Fruit fly (Drosophila melanogaster) whole organism, pupa: Measurements from ENCODE around the gene PIG-U.

ENCODE experiments used
- CG10348 ChIP-seq: fragments of 200-800 bp; sonication (Bioruptor generic); IDR thresholded peaks from 2 replicates; pipeline ENCODE4 v1.3.6; 2022; ENCODE audit warnings: missing biosample characterization, missing genetic modification characterization
- CG12605 ChIP-seq: fragments of 200-800 bp; sonication (Bioruptor generic); IDR thresholded peaks from 2 replicates; pipeline ENCODE4 v1.3.6; 2022; ENCODE audit warnings: missing biosample characterization, missing genetic modification characterization
- CG13204 ChIP-seq: fragments of 200-800 bp; sonication (Bioruptor generic); optimal IDR thresholded peaks from 2 replicates; lab custom pipeline; 2018; ENCODE audit warnings: missing biosample characterization, mild to moderate bottlenecking, missing genetic modification characterization, moderate library complexity
- CG14655 ChIP-seq: fragments of 200-800 bp; sonication (Bioruptor generic); optimal IDR thresholded peaks from 3 replicates; lab custom pipeline; 2017; ENCODE audit warnings: mild to moderate bottlenecking, missing biosample characterization, missing genetic modification reagents, missing genetic modification characterization
- CG15710 ChIP-seq: fragments of 200-800 bp; sonication (Bioruptor generic); optimal IDR thresholded peaks from 2 replicates; lab custom pipeline; 2018; ENCODE audit warnings: missing biosample characterization, mild to moderate bottlenecking, missing genetic modification characterization, moderate library complexity
- CG17806 ChIP-seq: fragments of 200-800 bp; sonication (Bioruptor generic); optimal IDR thresholded peaks from 2 replicates; lab custom pipeline; 2018; ENCODE audit warnings: missing biosample characterization, mild to moderate bottlenecking, missing genetic modification characterization, moderate library complexity
- CG32121 ChIP-seq: fragments of 200-800 bp; sonication (Bioruptor generic); IDR thresholded peaks from 2 replicates; pipeline ENCODE4 v1.3.6; 2022; ENCODE audit warnings: missing biosample characterization, missing genetic modification characterization
- CG34367 ChIP-seq: fragments of 200-800 bp; sonication (Bioruptor generic); optimal IDR thresholded peaks from 2 replicates; lab custom pipeline; 2018; ENCODE audit warnings: missing biosample characterization, mild to moderate bottlenecking, missing genetic modification characterization
- CG4496 ChIP-seq: fragments of 200-800 bp; sonication (Bioruptor generic); IDR thresholded peaks from 3 replicates; pipeline ENCODE4 v1.3.6; 2022; ENCODE audit warnings: missing biosample characterization, missing genetic modification characterization
- CG8159 ChIP-seq: fragments of 200-800 bp; sonication (Bioruptor generic); optimal IDR thresholded peaks from 3 replicates; lab custom pipeline; 2018; ENCODE audit warnings: missing biosample characterization, mild to moderate bottlenecking, missing genetic modification characterization, moderate library complexity
- CG8301 ChIP-seq: fragments of 200-800 bp; sonication (Bioruptor generic); optimal IDR thresholded peaks from 2 replicates; lab custom pipeline; 2018; ENCODE audit warnings: missing biosample characterization, mild to moderate bottlenecking, missing genetic modification characterization
- CG9948 ChIP-seq: fragments of 200-800 bp; sonication (Bioruptor generic); optimal IDR thresholded peaks from 2 replicates; lab custom pipeline; 2018; ENCODE audit warnings: missing biosample characterization, mild to moderate bottlenecking, missing genetic modification characterization, moderate library complexity
- D1 ChIP-seq: fragments of 200-800 bp; sonication (Bioruptor generic); optimal IDR thresholded peaks from 2 replicates; lab custom pipeline; 2018; ENCODE audit warnings: missing biosample characterization, mild to moderate bottlenecking, missing genetic modification characterization, moderate library complexity
- EcR ChIP-seq: fragments of 200-800 bp; sonication (Bioruptor generic); optimal IDR thresholded peaks from 3 replicates; lab custom pipeline; 2019; ENCODE audit warnings: missing biosample characterization, missing genetic modification characterization, mild to moderate bottlenecking, moderate library complexity, missing genetic modification reagents
- Ets98B ChIP-seq: fragments of 200-800 bp; sonication (Bioruptor generic); IDR thresholded peaks from 2 replicates; pipeline ENCODE4 v1.3.6; 2022; ENCODE audit warnings: missing biosample characterization, missing genetic modification characterization
- Pif1A ChIP-seq: fragments of 200-800 bp; sonication (Bioruptor generic); optimal IDR thresholded peaks from 3 replicates; lab custom pipeline; 2016; ENCODE audit warnings: missing biosample characterization, missing genetic modification characterization
- Pif1B ChIP-seq: fragments of 200-800 bp; sonication (Bioruptor generic); optimal IDR thresholded peaks from 3 replicates; lab custom pipeline; 2016; ENCODE audit warnings: missing biosample characterization, missing genetic modification characterization
- Snoo ChIP-seq: fragments of 200-800 bp; sonication (Bioruptor generic); optimal IDR thresholded peaks from 3 replicates; lab custom pipeline; 2017; ENCODE audit warnings: missing biosample characterization, mild to moderate bottlenecking, missing genetic modification characterization, inconsistent platforms
- fd96Ca ChIP-seq: fragments of 200-800 bp; sonication (Bioruptor generic); IDR thresholded peaks from 3 replicates; pipeline ENCODE4 v1.3.6; 2022; ENCODE audit warnings: missing biosample characterization, missing genetic modification characterization
- gl ChIP-seq: fragments of 200-800 bp; sonication (Bioruptor generic); optimal IDR thresholded peaks from 2 replicates; lab custom pipeline; 2018; ENCODE audit warnings: missing biosample characterization, mild to moderate bottlenecking, missing genetic modification characterization
- rn ChIP-seq: fragments of 200-800 bp; sonication (Bioruptor generic); IDR thresholded peaks from 2 replicates; pipeline ENCODE4 v1.3.6; 2022; ENCODE audit warnings: missing biosample characterization, missing genetic modification characterization

Gene PIG-U

DNA sequence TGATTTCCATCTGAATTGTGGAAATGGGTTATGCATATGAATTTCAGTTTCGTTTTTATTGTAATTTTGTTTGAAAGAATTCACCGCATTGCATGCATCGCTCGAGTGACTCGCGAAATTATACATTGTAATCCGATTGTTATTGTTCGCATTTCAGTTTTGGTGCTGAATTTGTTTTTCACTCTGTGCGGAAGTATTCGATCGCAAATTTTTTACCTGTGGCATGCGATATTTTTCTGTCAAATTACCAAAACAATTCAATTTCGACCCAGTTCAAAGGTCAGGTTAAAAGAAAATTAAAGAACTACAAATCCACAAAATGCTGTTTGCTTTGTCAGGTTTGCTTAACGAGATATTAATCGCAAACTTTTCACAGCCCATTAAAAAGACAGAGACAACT is 17.9 kb downstream of the PIG-U start:
- TF ChIP-seq gl (tag; lab: Kevin White, UChicago) (no peak), CG14655 (GFP tag; lab: Kevin White, UChicago) (no peak), EcR (GFP tag; lab: Kevin White, UChicago) (no peak), CG32121 (no peak), D1 (tag; lab: Kevin White, UChicago) (no peak), fd96Ca (GFP tag; lab: Robert Waterston, UW) (no peak), CG17806 (tag; lab: Kevin White, UChicago) (no peak), CG13204 (no peak), Ets98B (GFP tag; lab: Robert Waterston, UW) (no peak), CG12605 (GFP tag; lab: Robert Waterston, UW) (no peak), rn (no peak), CG8159 (tag; lab: Kevin White, UChicago) (no peak), CG9948 (tag; lab: Kevin White, UChicago) (no peak), CG8301 (no peak), Pif1B (GFP tag; lab: Kevin White, UChicago) (no peak), CG10348 (GFP tag; lab: Robert Waterston, UW) (no peak), CG15710 (tag; lab: Kevin White, UChicago) (no peak), CG34367 (no peak), Snoo (tag; lab: Kevin White, UChicago) (no peak)
- TF ChIP-seq, all 21 proteins: peak for 0

DNA sequence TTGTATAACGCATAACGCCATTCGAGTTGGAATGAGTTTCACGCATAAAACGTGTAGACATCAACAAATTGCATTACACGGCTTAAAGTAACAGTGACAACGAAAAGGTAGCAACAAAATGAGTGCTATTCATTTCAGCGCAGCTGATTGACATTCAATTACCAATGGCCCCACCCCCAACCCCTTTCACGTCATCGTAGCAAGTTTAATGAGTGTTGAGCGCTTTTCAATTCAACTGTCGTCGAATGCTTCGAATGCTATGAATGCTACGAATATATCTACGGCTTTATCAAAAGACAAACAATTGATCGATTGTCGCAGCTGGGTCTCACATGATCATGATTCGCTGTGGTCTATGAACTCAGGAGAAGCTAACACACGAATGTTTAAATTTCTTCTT is 18.7 kb downstream of the PIG-U start:
- TF ChIP-seq CG9948 (tag; lab: Kevin White, UChicago) (no peak), fd96Ca (GFP tag; lab: Robert Waterston, UW) (no peak)

DNA sequence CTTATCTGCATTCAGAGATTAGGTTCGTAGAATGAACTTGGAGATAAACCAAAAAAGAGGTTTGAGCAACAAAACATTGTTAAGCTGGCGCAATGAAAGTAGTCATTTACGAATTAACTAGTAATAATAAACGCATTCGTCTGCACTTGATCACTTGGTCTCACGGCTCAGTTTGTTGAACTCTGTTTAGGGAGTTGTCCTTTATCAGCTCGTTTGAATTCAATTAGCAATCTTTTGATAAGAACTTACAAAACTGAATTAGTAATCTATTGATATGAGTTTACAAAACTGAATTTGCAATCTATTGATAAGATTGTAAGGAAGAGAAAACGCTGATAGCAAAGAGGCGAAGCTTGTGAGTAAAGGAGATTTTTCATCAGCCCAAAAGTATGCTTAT is 19.2 kb downstream of the PIG-U start:
- no peak for TF ChIP-seq CG8301
- TF ChIP-seq Ets98B (GFP tag; lab: Robert Waterston, UW), result no peak
- no peak for TF ChIP-seq CG12605 (GFP tag; lab: Robert Waterston, UW)
- TF ChIP-seq CG34367, result no peak
- TF ChIP-seq CG17806 (tag; lab: Kevin White, UChicago), result no peak
- no peak for TF ChIP-seq Snoo (tag; lab: Kevin White, UChicago)
- no peak for TF ChIP-seq Pif1A (GFP tag; lab: Kevin White, UChicago)
- TF ChIP-seq CG10348 (GFP tag; lab: Robert Waterston, UW), result no peak
- no peak for TF ChIP-seq Pif1B (GFP tag; lab: Kevin White, UChicago)
- no peak for TF ChIP-seq CG8159 (tag; lab: Kevin White, UChicago)
- TF ChIP-seq CG4496, result no peak
- TF ChIP-seq EcR (GFP tag; lab: Kevin White, UChicago), result no peak
- TF ChIP-seq CG14655 (GFP tag; lab: Kevin White, UChicago), result no peak
- no peak for TF ChIP-seq rn
- TF ChIP-seq gl (tag; lab: Kevin White, UChicago), result no peak
- TF ChIP-seq CG32121, result no peak
- TF ChIP-seq D1 (tag; lab: Kevin White, UChicago), result no peak
- no peak for TF ChIP-seq CG9948 (tag; lab: Kevin White, UChicago)
- TF ChIP-seq CG13204, result no peak

DNA sequence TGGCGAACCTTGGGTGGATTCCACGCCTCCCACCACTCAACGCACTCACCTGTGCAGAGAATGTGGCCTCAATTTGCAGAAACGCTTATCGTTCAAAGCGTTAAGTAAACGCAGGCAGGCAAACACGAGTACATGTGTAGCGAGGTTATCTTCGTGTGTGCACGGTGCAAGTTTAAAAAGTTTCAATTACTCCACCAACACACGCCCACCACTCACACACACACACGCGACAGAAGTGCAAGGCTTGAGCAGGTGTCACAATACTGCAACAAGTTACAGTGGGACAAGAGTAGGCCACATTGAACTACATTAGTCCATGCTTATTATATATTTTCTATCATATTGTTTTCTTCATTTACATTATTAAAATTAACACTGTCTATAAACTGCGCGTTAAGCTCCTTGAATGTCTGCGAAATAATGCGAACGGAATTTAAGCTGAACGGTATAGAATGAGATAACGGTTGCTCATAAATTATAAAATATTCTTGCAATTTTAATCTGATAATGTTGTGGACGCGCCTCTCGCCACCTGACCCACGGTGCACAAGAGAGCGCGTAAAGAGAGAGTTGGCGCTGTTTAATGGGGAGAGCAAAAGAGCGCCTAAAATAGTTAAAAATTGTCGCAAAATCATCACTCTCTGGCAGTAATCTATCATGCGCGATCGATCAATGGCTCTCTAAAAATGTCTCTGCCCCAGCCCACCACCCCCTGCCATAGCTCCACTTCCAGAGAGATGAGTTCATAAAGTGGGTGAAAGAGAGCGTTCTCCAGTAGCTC is 19.8 kb downstream of the PIG-U start:
- TF ChIP-seq CG10348 (GFP tag; lab: Robert Waterston, UW) (peak; percentile 91), CG17806 (tag; lab: Kevin White, UChicago) (peak; percentile 97), CG8301 (peak; percentile 99), Pif1B (GFP tag; lab: Kevin White, UChicago) (peak; percentile 98), CG15710 (tag; lab: Kevin White, UChicago) (peak; percentile 97), EcR (GFP tag; lab: Kevin White, UChicago) (peak; percentile 88), gl (tag; lab: Kevin White, UChicago) (peak; percentile 94), CG12605 (GFP tag; lab: Robert Waterston, UW) (peak; percentile 95), CG9948 (tag; lab: Kevin White, UChicago) (peak; percentile 99), rn (peak; percentile 96), Ets98B (GFP tag; lab: Robert Waterston, UW) (peak; percentile 96), Pif1A (GFP tag; lab: Kevin White, UChicago) (peak; percentile 98), fd96Ca (GFP tag; lab: Robert Waterston, UW) (peak; percentile 98), CG8159 (tag; lab: Kevin White, UChicago) (peak; percentile 97), Snoo (tag; lab: Kevin White, UChicago) (peak; percentile 98), CG13204 (peak; percentile 91), D1 (tag; lab: Kevin White, UChicago) (peak; percentile 98), CG32121 (peak; percentile 98), CG34367 (peak; percentile 97), CG4496 (peak; percentile 96), CG14655 (GFP tag; lab: Kevin White, UChicago) (peak; percentile 98)

DNA sequence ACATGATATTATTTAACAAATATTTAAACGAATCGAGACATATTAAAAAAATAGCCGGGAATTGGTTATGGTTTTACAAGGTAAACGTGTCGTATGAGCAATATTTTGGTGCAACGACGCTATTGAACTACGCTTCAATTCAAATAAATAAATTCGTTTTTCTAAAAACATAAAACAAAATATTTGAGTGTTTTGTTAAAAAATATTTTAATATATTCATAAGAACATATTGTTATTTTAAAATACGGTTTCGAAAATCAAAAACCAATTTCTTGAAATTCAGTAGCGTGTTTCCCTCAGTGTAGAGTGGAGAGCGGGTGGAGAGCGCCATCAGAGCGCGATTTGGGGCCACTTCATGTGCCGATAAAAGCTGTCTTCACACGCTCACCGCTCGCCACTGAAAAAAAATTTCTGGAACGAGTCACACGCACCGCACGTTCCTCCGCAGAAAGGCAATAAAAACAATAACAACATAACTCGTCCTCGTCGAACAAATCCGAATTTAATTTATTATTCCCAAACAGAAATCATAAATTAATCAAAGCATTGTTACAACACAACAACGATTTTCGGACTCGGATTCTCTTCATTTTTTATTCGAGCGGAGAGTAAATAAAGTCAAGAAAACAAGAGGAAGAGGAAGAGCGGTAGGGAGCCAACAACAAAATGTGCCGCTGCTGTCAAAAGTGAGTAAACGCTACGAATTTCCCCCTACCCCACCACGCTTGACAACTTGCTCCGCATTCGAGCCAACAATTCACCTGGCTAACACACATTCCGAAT is 20.7 kb downstream of the PIG-U start:
- TF ChIP-seq CG34367 (peak; percentile 83), CG4496 (peak; percentile 72), fd96Ca (GFP tag; lab: Robert Waterston, UW) (peak; percentile 64), Pif1B (GFP tag; lab: Kevin White, UChicago) (peak; percentile 85), CG13204 (peak; percentile 69), CG8159 (tag; lab: Kevin White, UChicago) (peak; percentile 96), CG32121 (peak; percentile 61), Snoo (tag; lab: Kevin White, UChicago) (peak; percentile 90), rn (peak; percentile 54; the same call in 1 of the 2 replicates), CG15710 (tag; lab: Kevin White, UChicago) (peak; percentile 93), gl (tag; lab: Kevin White, UChicago) (peak; percentile 50), CG12605 (GFP tag; lab: Robert Waterston, UW) (peak; percentile 41; the same call in 1 of the 2 replicates), Pif1A (GFP tag; lab: Kevin White, UChicago) (peak; percentile 76), CG17806 (tag; lab: Kevin White, UChicago) (peak; percentile 92), CG8301 (peak; percentile 84), CG9948 (tag; lab: Kevin White, UChicago) (peak; percentile 97), Ets98B (GFP tag; lab: Robert Waterston, UW) (peak; percentile 71), D1 (tag; lab: Kevin White, UChicago) (peak; percentile 94), CG10348 (GFP tag; lab: Robert Waterston, UW) (0 out of 2 replicates have a peak, but pooled peaks have one; percentile 7), EcR (GFP tag; lab: Kevin White, UChicago) (no peak), CG14655 (GFP tag; lab: Kevin White, UChicago) (peak; percentile 96)
